Fruit fly (Drosophila melanogaster) whole organism, embryonic: Measurements from ENCODE around the gene CG31871.

ENCODE experiments used
- Ada2b ChIP-seq: fragments of 200-800 bp; sonication (Bioruptor generic); IDR thresholded peaks from 2 replicates; pipeline ENCODE4 v1.3.6; 2022; ENCODE audit warnings: missing biosample characterization, missing genetic modification characterization
- Adf1 ChIP-seq: fragments of 200-800 bp; sonication (Bioruptor generic); IDR thresholded peaks from 2 replicates; pipeline ENCODE4 v1.3.6; 2022; ENCODE audit warnings: missing biosample characterization, missing genetic modification characterization
- CG10431 ChIP-seq: fragments of 200-800 bp; sonication (Bioruptor generic); optimal IDR thresholded peaks from 3 replicates; lab custom pipeline; 2018; ENCODE audit warnings: missing biosample characterization, mild to moderate bottlenecking, missing genetic modification characterization
- CG11398 ChIP-seq: fragments of 200-800 bp; sonication (Bioruptor generic); optimal IDR thresholded peaks from 2 replicates; lab custom pipeline; 2016; ENCODE audit warnings: missing biosample characterization, missing genetic modification characterization
- CG11723 ChIP-seq: fragments of 200-800 bp; sonication (Bioruptor generic); optimal IDR thresholded peaks from 2 replicates; lab custom pipeline; 2017; ENCODE audit warnings: missing biosample characterization, mild to moderate bottlenecking, missing genetic modification characterization
- CG12104 ChIP-seq: fragments of 200-800 bp; sonication (Bioruptor generic); optimal IDR thresholded peaks from 3 replicates; lab custom pipeline; 2016; ENCODE audit warnings: missing biosample characterization, missing genetic modification characterization
- CG12391 ChIP-seq: fragments of 200-800 bp; sonication (Bioruptor generic); optimal IDR thresholded peaks from 3 replicates; lab custom pipeline; 2018; ENCODE audit warnings: missing biosample characterization, mild to moderate bottlenecking, missing genetic modification characterization, moderate library complexity
- CG13287 ChIP-seq: fragments of 200-800 bp; sonication (Bioruptor generic); IDR thresholded peaks from 2 replicates; pipeline ENCODE4 v1.3.6; 2022; ENCODE audit warnings: missing biosample characterization, missing genetic modification characterization; ENCODE audit not compliant: partially characterized antibody
- CG15269 ChIP-seq: fragments of 200-800 bp; sonication (Bioruptor generic); optimal IDR thresholded peaks from 2 replicates; lab custom pipeline; 2018; ENCODE audit warnings: missing biosample characterization, mild to moderate bottlenecking, missing genetic modification characterization, moderate library complexity
- CG17385 ChIP-seq: fragments of 200-800 bp; sonication (Bioruptor generic); optimal IDR thresholded peaks from 3 replicates; lab custom pipeline; 2018; ENCODE audit warnings: missing biosample characterization, mild to moderate bottlenecking, missing genetic modification characterization
- CG2120 ChIP-seq: fragments of 200-800 bp; sonication (Bioruptor generic); optimal IDR thresholded peaks from 3 replicates; lab custom pipeline; 2016; ENCODE audit warnings: missing biosample characterization, missing genetic modification characterization
- CG31224 ChIP-seq: fragments of 200-800 bp; sonication (Bioruptor generic); IDR thresholded peaks from 2 replicates; pipeline ENCODE4 v1.3.6; 2022; ENCODE audit warnings: missing biosample characterization, missing genetic modification characterization
- CG31388 ChIP-seq: fragments of 200-800 bp; sonication (Bioruptor generic); optimal IDR thresholded peaks from 2 replicates; lab custom pipeline; 2016; ENCODE audit warnings: missing biosample characterization, missing genetic modification characterization
- CG34224 ChIP-seq: fragments of 200-800 bp; sonication (Bioruptor generic); IDR thresholded peaks from 3 replicates; pipeline ENCODE4 v1.3.6; 2022; ENCODE audit warnings: missing biosample characterization, missing genetic modification characterization; ENCODE audit not compliant: partially characterized antibody
- CG4424 ChIP-seq: fragments of 200-800 bp; sonication (Bioruptor generic); optimal IDR thresholded peaks from 3 replicates; lab custom pipeline; 2016; ENCODE audit warnings: missing biosample characterization, missing genetic modification characterization
- CG6654 ChIP-seq: fragments of 200-800 bp; sonication (Bioruptor generic); optimal IDR thresholded peaks from 2 replicates; lab custom pipeline; 2017; ENCODE audit warnings: missing biosample characterization, mild to moderate bottlenecking, missing genetic modification characterization
- CG7357 ChIP-seq: fragments of 200-800 bp; sonication (Bioruptor generic); IDR thresholded peaks from 3 replicates; pipeline ENCODE4 v1.3.6; 2022; ENCODE audit warnings: missing biosample characterization, missing genetic modification characterization
- CG8478 ChIP-seq: fragments of >200 bp; optimal IDR thresholded peaks from 2 replicates; lab custom pipeline; 2018
- CG8765 ChIP-seq: fragments of 200-800 bp; sonication (Bioruptor generic); IDR thresholded peaks from 2 replicates; pipeline ENCODE4 v1.3.6; 2022; ENCODE audit warnings: missing biosample characterization, missing genetic modification characterization
- CG9876 ChIP-seq: fragments of 200-800 bp; sonication (Bioruptor generic); optimal IDR thresholded peaks from 2 replicates; lab custom pipeline; 2016; ENCODE audit warnings: missing biosample characterization, missing genetic modification characterization
- CoRest ChIP-seq: fragments of 200-800 bp; sonication (Bioruptor generic); optimal IDR thresholded peaks from 3 replicates; lab custom pipeline; 2018; ENCODE audit warnings: missing biosample characterization, mild to moderate bottlenecking, missing genetic modification characterization, moderate library complexity
- CrebB ChIP-seq: fragments of 200-800 bp; sonication (Bioruptor generic); optimal IDR thresholded peaks from 3 replicates; lab custom pipeline; 2018; ENCODE audit warnings: missing biosample characterization, mild to moderate bottlenecking, missing genetic modification characterization
- D19A ChIP-seq: fragments of 200-800 bp; optimal IDR thresholded peaks from 3 replicates; lab custom pipeline; 2019; ENCODE audit warnings: missing biosample characterization, mild to moderate bottlenecking, missing genetic modification characterization, moderate library complexity
- Dbx ChIP-seq: fragments of 200-800 bp; sonication (Bioruptor generic); IDR thresholded peaks from 3 replicates; pipeline ENCODE4 v1.3.6; 2022; ENCODE audit warnings: missing biosample characterization, missing genetic modification characterization
- Dfd ChIP-seq, 2 experiments: fragments of >200 bp; optimal IDR thresholded peaks; 2 replicates each; lab custom pipeline; 2017; ENCODE audit warnings: missing biosample characterization in 2 of 2, missing genetic modification characterization in 2 of 2
- Dip2 ChIP-seq: fragments of 200-800 bp; sonication (Bioruptor generic); IDR thresholded peaks from 2 replicates; pipeline ENCODE4 v1.3.6; 2022; ENCODE audit warnings: missing biosample characterization, missing genetic modification characterization
- Dip3 ChIP-seq: fragments of 200-800 bp; sonication (Bioruptor generic); optimal IDR thresholded peaks from 3 replicates; lab custom pipeline; 2016; ENCODE audit warnings: missing biosample characterization, missing genetic modification characterization
- Doc2 ChIP-seq: fragments of 200-800 bp; sonication (Bioruptor generic); IDR thresholded peaks from 2 replicates; pipeline ENCODE4 v1.3.6; 2022; ENCODE audit warnings: missing biosample characterization, missing genetic modification characterization
- ERR ChIP-seq: fragments of 200-800 bp; sonication (Bioruptor generic); optimal IDR thresholded peaks from 2 replicates; lab custom pipeline; 2016; ENCODE audit warnings: missing biosample characterization, missing genetic modification characterization
- GATAe ChIP-seq: fragments of 200-800 bp; sonication (Bioruptor generic); conservative IDR thresholded peaks from 2 replicates; pipeline ENCODE4 v1.3.6; 2022; ENCODE audit warnings: missing biosample characterization, missing genetic modification characterization
- Gug ChIP-seq: fragments of 200-800 bp; sonication (Bioruptor generic); IDR thresholded peaks from 4 replicates; pipeline ENCODE4 v1.3.6; 2022; ENCODE audit warnings: missing biosample characterization, missing genetic modification characterization
- H2.0 ChIP-seq: fragments of 200-800 bp; sonication (Bioruptor generic); IDR thresholded peaks from 2 replicates; pipeline ENCODE4 v1.3.6; 2022; ENCODE audit warnings: missing biosample characterization, missing genetic modification characterization
- Oli ChIP-seq: fragments of 200-800 bp; sonication (Bioruptor generic); optimal IDR thresholded peaks from 2 replicates; lab custom pipeline; 2018; ENCODE audit warnings: missing biosample characterization, mild to moderate bottlenecking, missing genetic modification characterization, moderate library complexity
- Ptx1 ChIP-seq: fragments of 200-800 bp; sonication (Bioruptor generic); IDR thresholded peaks from 2 replicates; pipeline ENCODE4 v1.3.6; 2022; ENCODE audit warnings: missing biosample characterization, missing genetic modification characterization
- Rfx ChIP-seq: fragments of 200-800 bp; sonication (Bioruptor generic); IDR thresholded peaks from 2 replicates; pipeline ENCODE4 v1.3.6; 2022; ENCODE audit warnings: missing biosample characterization, missing genetic modification characterization
- ab ChIP-seq: fragments of 200-800 bp; sonication (Bioruptor generic); optimal IDR thresholded peaks from 2 replicates; lab custom pipeline; 2016; ENCODE audit warnings: missing biosample characterization, missing genetic modification characterization
- abd-A ChIP-seq: fragments of 200-800 bp; sonication (Bioruptor generic); optimal IDR thresholded peaks from 3 replicates; lab custom pipeline; 2019; ENCODE audit warnings: missing biosample characterization, mild to moderate bottlenecking, missing genetic modification characterization, moderate library complexity
- cas ChIP-seq: fragments of 200-800 bp; sonication (Bioruptor generic); IDR thresholded peaks from 2 replicates; pipeline ENCODE4 v1.3.6; 2022; ENCODE audit warnings: missing biosample characterization, missing genetic modification characterization
- chn ChIP-seq: fragments of 200-800 bp; sonication (Bioruptor generic); optimal IDR thresholded peaks from 2 replicates; lab custom pipeline; 2016; ENCODE audit warnings: missing biosample characterization, missing genetic modification characterization
- ci ChIP-seq: fragments of 200-800 bp; sonication (Bioruptor generic); IDR thresholded peaks from 3 replicates; pipeline ENCODE4 v1.3.6; 2022; ENCODE audit warnings: missing biosample characterization, missing genetic modification characterization
- corto ChIP-seq: fragments of 200-800 bp; sonication (Bioruptor generic); optimal IDR thresholded peaks from 2 replicates; lab custom pipeline; 2016; ENCODE audit warnings: missing biosample characterization, mild to moderate bottlenecking, missing genetic modification characterization, moderate library complexity
- eve ChIP-seq, 2 experiments: fragments of >200 bp; optimal IDR thresholded peaks; 2 replicates each; lab custom pipeline; 2017; ENCODE audit warnings: missing biosample characterization in 2 of 2, missing genetic modification characterization in 2 of 2
- gsb-n ChIP-seq: fragments of 200-800 bp; sonication (Bioruptor generic); optimal IDR thresholded peaks from 3 replicates; lab custom pipeline; 2018; ENCODE audit warnings: missing biosample characterization, mild to moderate bottlenecking, missing genetic modification characterization
- knrl ChIP-seq: fragments of 200-800 bp; sonication (Bioruptor generic); IDR thresholded peaks from 3 replicates; pipeline ENCODE4 v1.3.6; 2022; ENCODE audit warnings: missing biosample characterization, missing genetic modification characterization; ENCODE audit not compliant: partially characterized antibody
- lov ChIP-seq, 2 experiments: fragments of 200-800 bp in 1 of 2; fragments of >200 bp in 1 of 2; sonication (Bioruptor generic) in 1 of 2; IDR thresholded peaks in 1 of 2; optimal IDR thresholded peaks in 1 of 2; 2 replicates in 1 of 2; 3 replicates in 1 of 2; pipeline versions ENCODE4 v1.3.6 to Lab custom; 2017 to 2022; ENCODE audit warnings: missing biosample characterization in 1 of 2, missing genetic modification characterization in 1 of 2
- peb ChIP-seq: fragments of 200-800 bp; sonication (Bioruptor generic); IDR thresholded peaks from 2 replicates; pipeline ENCODE4 v1.3.6; 2022; ENCODE audit warnings: missing biosample characterization, missing genetic modification characterization
- prd ChIP-seq, 3 experiments: fragments of >200 bp in 2 of 3; fragments of 200-800 bp in 1 of 3; sonication (Bioruptor generic) in 1 of 3; optimal IDR thresholded peaks in 2 of 3; IDR thresholded peaks in 1 of 3; 2 replicates in 2 of 3; 3 replicates in 1 of 3; pipeline versions ENCODE4 v1.3.6 to Lab custom; 2017 to 2022; ENCODE audit warnings: missing biosample characterization in 1 of 3, missing genetic modification characterization in 1 of 3
- rib ChIP-seq: fragments of 200-800 bp; sonication (Bioruptor generic); IDR thresholded peaks from 2 replicates; pipeline ENCODE4 v1.3.6; 2022; ENCODE audit warnings: missing biosample characterization, missing genetic modification characterization
- sens-2 ChIP-seq: fragments of 200-800 bp; sonication (Bioruptor generic); IDR thresholded peaks from 2 replicates; pipeline ENCODE4 v1.3.6; 2022; ENCODE audit warnings: missing biosample characterization, missing genetic modification characterization
- seq ChIP-seq: fragments of 200-800 bp; sonication (Bioruptor generic); IDR thresholded peaks from 2 replicates; pipeline ENCODE4 v1.3.6; 2022; ENCODE audit warnings: missing biosample characterization, missing genetic modification characterization
- zen ChIP-seq: fragments of 200-800 bp; sonication (Bioruptor generic); optimal IDR thresholded peaks from 3 replicates; lab custom pipeline; 2018; ENCODE audit warnings: missing biosample characterization, mild to moderate bottlenecking, missing genetic modification characterization, moderate library complexity

CG31871 gene

dm6 chr2L:10703281-10703680 is 41.4 kb downstream of the CG31871 start, which contains the start of gene CG6415 (continued):
- TF ChIP-seq peb (GFP tag; lab: Robert Waterston, UW) (0 out of 2 replicates have a peak, but pooled peaks have one; percentile 21), CG6654 (GFP tag; lab: Kevin White, UChicago) (peak; percentile 31), sens-2 (GFP tag; lab: Robert Waterston, UW) (0 out of 2 replicates have a peak, but pooled peaks have one; percentile 50), zen (peak; percentile 81), abd-A (tag; lab: Kevin White, UChicago) (no peak), Ada2b (GFP tag; lab: Robert Waterston, UW) (peak; percentile 46; the same call in 1 of the 2 replicates), cas (GFP tag; lab: Robert Waterston, UW) (0 out of 2 replicates have a peak, but pooled peaks have one; percentile 19), CG11723 (GFP tag; lab: Kevin White, UChicago) (peak; percentile 40), CG13287 (GFP tag; lab: Robert Waterston, UW) (no peak), CrebB (tag; lab: Kevin White, UChicago) (peak; percentile 42), Gug (GFP tag; lab: Robert Waterston, UW) (peak; percentile 48; the same call in 2 of the 4 replicates), CG9876 (GFP tag; lab: Kevin White, UChicago) (peak; percentile 57), Rfx (GFP tag; lab: Robert Waterston, UW) (peak; percentile 81), Dfd (GFP tag; optimal IDR thresholded peaks at IDR 0.05; lab: Kevin White, UChicago) (no peak), corto (GFP tag; lab: Kevin White, UChicago) (no peak), Dbx (no peak), CG7357 (GFP tag; lab: Robert Waterston, UW) (peak; percentile 72), GATAe (GFP tag; lab: Robert Waterston, UW) (peak; percentile 44; the same call in 1 of the 2 replicates), H2.0 (GFP tag; lab: Robert Waterston, UW) (peak; percentile 77), CG12391 (tag; lab: Kevin White, UChicago) (peak; percentile 76), CG17385 (GFP tag; lab: Kevin White, UChicago) (peak; percentile 63), knrl (no peak), Dip3 (GFP tag; lab: Kevin White, UChicago) (peak; percentile 63), chn (peak; percentile 52), CG10431 (no peak), CG15269 (tag; lab: Kevin White, UChicago) (peak; percentile 75), CG12104 (GFP tag; lab: Kevin White, UChicago) (peak; percentile 54), lov (optimal IDR thresholded peaks at IDR 0.05; lab: Kevin White, UChicago) (no peak), lov (GFP tag; IDR thresholded peaks at IDR 0.05; lab: Robert Waterston, UW) (no peak), CG31224 (GFP tag; lab: Robert Waterston, UW) (peak; percentile 45; the same call in 1 of the 2 replicates), gsb-n (tag; lab: Kevin White, UChicago) (peak; percentile 70), Oli (tag; lab: Kevin White, UChicago) (peak; percentile 78), eve (GFP tag; optimal IDR thresholded peaks at IDR 0.05; lab: Kevin White, UChicago) (no peak), Doc2 (no peak), rib (GFP tag; lab: Robert Waterston, UW) (no peak), CG2120 (GFP tag; lab: Kevin White, UChicago) (peak; percentile 86), CG8478 (no peak), Ptx1 (GFP tag; lab: Robert Waterston, UW) (peak; percentile 71), CoRest (tag; lab: Kevin White, UChicago) (peak; percentile 81), Adf1 (GFP tag; lab: Robert Waterston, UW) (no peak), Dip2 (GFP tag; lab: Robert Waterston, UW) (no peak), prd (optimal IDR thresholded peaks at IDR 0.05; lab: Kevin White, UChicago) (no peak), prd (GFP tag; IDR thresholded peaks at IDR 0.05; lab: Robert Waterston, UW) (peak; percentile 89), CG31388 (GFP tag; lab: Kevin White, UChicago) (no peak), CG11398 (GFP tag; lab: Kevin White, UChicago) (peak; percentile 42), ab (no peak), CG4424 (peak; percentile 78), CG34224 (no peak), ERR (GFP tag; lab: Kevin White, UChicago) (peak; percentile 72), seq (peak; percentile 73), CG8765 (GFP tag; lab: Robert Waterston, UW) (peak; percentile 41; the same call in 1 of the 2 replicates), ci (GFP tag; lab: Robert Waterston, UW) (peak; percentile 86), D19A (tag; lab: Kevin White, UChicago) (no peak)
